Worm (Caenorhabditis elegans) whole organism, young adult: ENCODE measurements around the gene F58F12.12.

Experiments
- B0336.3 ChIP-seq: fragments of 200-800 bp; sonication (Bioruptor generic); IDR thresholded peaks from 2 replicates; pipeline ENCODE4 v1.3.6; 2022; ENCODE audit warnings: missing genetic modification characterization, missing compliant biosample characterization
- C06A6.2 ChIP-seq: fragments of 200-800 bp; sonication (Bioruptor generic); conservative IDR thresholded peaks from 2 replicates; pipeline ENCODE4 v1.3.6; 2022; ENCODE audit warnings: missing genetic modification characterization, missing compliant biosample characterization
- D2030.7 ChIP-seq: fragments of 200-800 bp; sonication (Bioruptor generic); IDR thresholded peaks from 2 replicates; pipeline ENCODE4 v1.3.6; 2022; ENCODE audit warnings: missing genetic modification reagents, missing genetic modification characterization, missing compliant biosample characterization
- F23B12.7 ChIP-seq: sonication (generic microtip); optimal IDR thresholded peaks from 2 replicates; lab custom pipeline; 2017; ENCODE audit warnings: missing genetic modification characterization, mild to moderate bottlenecking, missing compliant biosample characterization, antibody characterized with exemption, moderate library complexity; ENCODE audit not compliant: insufficient read depth
- F49E8.2 ChIP-seq: sonication (generic microtip); optimal IDR thresholded peaks from 3 replicates; lab custom pipeline; 2017; ENCODE audit warnings: missing genetic modification characterization, mild to moderate bottlenecking, missing compliant biosample characterization, antibody characterized with exemption, moderate library complexity; ENCODE audit not compliant: insufficient read depth
- K11D2.4 ChIP-seq: fragments of 200-800 bp; sonication (Bioruptor generic); IDR thresholded peaks from 2 replicates; pipeline ENCODE4 v1.3.6; 2022; ENCODE audit warnings: missing genetic modification reagents, missing genetic modification characterization, missing compliant biosample characterization
- K12H6.12 ChIP-seq: fragments of 200-800 bp; sonication (Bioruptor generic); optimal IDR thresholded peaks from 2 replicates; lab custom pipeline; 2018; ENCODE audit warnings: mild to moderate bottlenecking, missing genetic modification characterization, missing compliant biosample characterization
- T26A5.8 ChIP-seq: sonication (generic microtip); optimal IDR thresholded peaks from 2 replicates; lab custom pipeline; 2016; ENCODE audit warnings: missing genetic modification characterization, missing compliant biosample characterization
- Y79H2A.3 ChIP-seq: fragments of 200-800 bp; sonication (Bioruptor generic); conservative IDR thresholded peaks from 2 replicates; pipeline ENCODE4 v1.3.6; 2022; ENCODE audit warnings: missing genetic modification reagents, missing genetic modification characterization, missing compliant biosample characterization
- atf-7 ChIP-seq: sonication (generic microtip); optimal IDR thresholded peaks from 2 replicates; lab custom pipeline; 2017; ENCODE audit warnings: mild to moderate bottlenecking, missing genetic modification characterization, missing compliant biosample characterization
- athp-1 ChIP-seq: sonication (generic microtip); optimal IDR thresholded peaks from 2 replicates; lab custom pipeline; 2017; ENCODE audit warnings: mild to moderate bottlenecking, missing genetic modification characterization, missing compliant biosample characterization
- cebp-2 ChIP-seq: fragments of 200-800 bp; sonication (Bioruptor generic); IDR thresholded peaks from 2 replicates; pipeline ENCODE4 v1.3.6; 2022; ENCODE audit warnings: missing genetic modification characterization, missing compliant biosample characterization
- ceh-27 ChIP-seq: fragments of 200-800 bp; sonication (Bioruptor generic); optimal IDR thresholded peaks from 2 replicates; lab custom pipeline; 2018; ENCODE audit warnings: mild to moderate bottlenecking, missing genetic modification characterization, moderate library complexity, missing compliant biosample characterization
- ceh-40 ChIP-seq: fragments of 200-800 bp; sonication (Bioruptor generic); IDR thresholded peaks from 2 replicates; pipeline ENCODE4 v1.3.6; 2022; ENCODE audit warnings: missing genetic modification characterization, missing compliant biosample characterization
- ceh-58 ChIP-seq: fragments of 200-800 bp; sonication (Bioruptor generic); IDR thresholded peaks from 2 replicates; pipeline ENCODE4 v1.3.6; 2022; ENCODE audit warnings: missing genetic modification characterization, missing compliant biosample characterization
- ceh-79 ChIP-seq: sonication (generic microtip); optimal IDR thresholded peaks from 2 replicates; lab custom pipeline; 2017; ENCODE audit warnings: mild to moderate bottlenecking, missing genetic modification characterization, missing compliant biosample characterization
- dpff-1 ChIP-seq: sonication (generic microtip); optimal IDR thresholded peaks from 2 replicates; lab custom pipeline; 2017; ENCODE audit warnings: mild to moderate bottlenecking, missing genetic modification characterization, missing compliant biosample characterization
- egl-44 ChIP-seq: fragments of 200-800 bp; sonication (Bioruptor generic); IDR thresholded peaks from 2 replicates; pipeline ENCODE4 v1.3.6; 2022; ENCODE audit warnings: missing genetic modification reagents, missing genetic modification characterization, missing compliant biosample characterization
- egrh-3 ChIP-seq: fragments of 200-800 bp; sonication (Bioruptor generic); IDR thresholded peaks from 2 replicates; pipeline ENCODE4 v1.3.6; 2022; ENCODE audit warnings: missing genetic modification reagents, missing genetic modification characterization, missing compliant biosample characterization
- him-1 ChIP-seq: sonication (generic microtip); optimal IDR thresholded peaks from 2 replicates; lab custom pipeline; 2016; ENCODE audit warnings: missing genotype, missing genetic modification reagents, missing genetic modification characterization, missing compliant biosample characterization
- hlh-12 ChIP-seq: sonication (generic microtip); optimal IDR thresholded peaks from 2 replicates; lab custom pipeline; 2016; ENCODE audit warnings: missing genetic modification characterization, missing compliant biosample characterization
- hsf-1 ChIP-seq: fragments of 200-800 bp; sonication (Bioruptor generic); IDR thresholded peaks from 2 replicates; pipeline ENCODE4 v1.3.6; 2022; ENCODE audit warnings: missing genetic modification reagents, missing genetic modification characterization, missing compliant biosample characterization
- lin-26 ChIP-seq: fragments of 200-800 bp; sonication (Bioruptor generic); IDR thresholded peaks from 2 replicates; pipeline ENCODE4 v1.3.6; 2022; ENCODE audit warnings: missing genetic modification reagents, missing genetic modification characterization, missing compliant biosample characterization
- lin-35 ChIP-seq, 3 experiments: fragments of 150-350 bp in 2 of 3; sonication (generic microtip) in 1 of 3; optimal IDR thresholded peaks; 2 replicates each; lab custom pipeline; 2014 to 2018; ENCODE audit warnings: missing biosample characterization in 3 of 3, missing genetic modification characterization in 3 of 3, missing genetic modification reagents in 3 of 3
- lin-54 ChIP-seq: fragments of 200-800 bp; sonication (Bioruptor generic); optimal IDR thresholded peaks from 2 replicates; lab custom pipeline; 2018; ENCODE audit warnings: mild to moderate bottlenecking, missing genetic modification characterization, missing compliant biosample characterization
- lir-1 ChIP-seq: fragments of 200-800 bp; sonication (Bioruptor generic); conservative IDR thresholded peaks from 2 replicates; pipeline ENCODE4 v1.3.6; 2022; ENCODE audit warnings: missing genetic modification reagents, missing genetic modification characterization, missing compliant biosample characterization
- lsl-1 ChIP-seq: fragments of 200-800 bp; sonication (Bioruptor generic); optimal IDR thresholded peaks from 2 replicates; lab custom pipeline; 2018; ENCODE audit warnings: mild to moderate bottlenecking, missing genetic modification characterization, moderate library complexity, missing compliant biosample characterization
- madf-3 ChIP-seq: fragments of 200-800 bp; sonication (Bioruptor generic); IDR thresholded peaks from 2 replicates; pipeline ENCODE4 v1.3.6; 2022; ENCODE audit warnings: missing genetic modification reagents, missing genetic modification characterization, missing compliant biosample characterization
- madf-8 ChIP-seq: fragments of 200-800 bp; sonication (Bioruptor generic); conservative IDR thresholded peaks from 2 replicates; pipeline ENCODE4 v1.3.6; 2022; ENCODE audit warnings: missing genetic modification reagents, missing genetic modification characterization, missing compliant biosample characterization
- mxl-1 ChIP-seq: sonication (generic microtip); optimal IDR thresholded peaks from 2 replicates; lab custom pipeline; 2016; ENCODE audit warnings: missing genetic modification characterization, missing compliant biosample characterization
- nfya-1 ChIP-seq: sonication (generic microtip); optimal IDR thresholded peaks from 2 replicates; lab custom pipeline; 2017; ENCODE audit warnings: antibody characterized with exemption, missing compliant biosample characterization, missing genetic modification characterization, borderline replicate concordance; ENCODE audit not compliant: insufficient read depth
- nfya-2 ChIP-seq: fragments of 200-800 bp; sonication (Bioruptor generic); IDR thresholded peaks from 2 replicates; pipeline ENCODE4 v1.3.6; 2022; ENCODE audit warnings: missing genetic modification reagents, missing genetic modification characterization, missing compliant biosample characterization
- nhr-179 ChIP-seq: sonication (generic microtip); optimal IDR thresholded peaks from 2 replicates; lab custom pipeline; 2016; ENCODE audit warnings: mild to moderate bottlenecking, missing genetic modification characterization, missing compliant biosample characterization
- nhr-27 ChIP-seq: fragments of 200-800 bp; sonication (Bioruptor generic); optimal IDR thresholded peaks from 2 replicates; lab custom pipeline; 2018; ENCODE audit warnings: mild to moderate bottlenecking, missing genetic modification characterization, moderate library complexity, missing compliant biosample characterization
- nhr-90 ChIP-seq: sonication (generic microtip); optimal IDR thresholded peaks from 2 replicates; lab custom pipeline; 2016; ENCODE audit warnings: missing genotype, mild to moderate bottlenecking, missing genetic modification characterization, missing compliant biosample characterization
- pha-4 ChIP-seq: fragments of 150-350 bp; sonication (generic microtip); optimal IDR thresholded peaks from 2 replicates; lab custom pipeline; 2014; ENCODE audit warnings: missing biosample characterization, missing genetic modification reagents, missing genetic modification characterization
- rcor-1 ChIP-seq: fragments of 200-800 bp; sonication (Bioruptor generic); IDR thresholded peaks from 2 replicates; pipeline ENCODE4 v1.3.6; 2022; ENCODE audit warnings: missing genetic modification reagents, missing genetic modification characterization, missing compliant biosample characterization
- rec-8 ChIP-seq, 2 experiments: sonication (generic microtip); optimal IDR thresholded peaks; 2 replicates each; lab custom pipeline; 2016; ENCODE audit warnings: mild to moderate bottlenecking in 2 of 2, missing genetic modification characterization in 2 of 2, missing genetic modification reagents in 2 of 2, missing genotype in 2 of 2, missing biosample characterization in 1 of 2, missing compliant biosample characterization in 1 of 2, moderate library complexity in 1 of 2
- rpc-1 ChIP-seq, 2 experiments: fragments of 150-350 bp in 1 of 2; sonication (generic microtip) in 1 of 2; optimal IDR thresholded peaks; 2 replicates each; lab custom pipeline; 2014 to 2018; ENCODE audit warnings: missing biosample characterization in 1 of 2, missing genetic modification characterization in 1 of 2, missing genetic modification reagents in 1 of 2, missing genotype in 1 of 2
- snpc-3.4 ChIP-seq: sonication (generic microtip); optimal IDR thresholded peaks from 2 replicates; lab custom pipeline; 2017; ENCODE audit warnings: missing genetic modification characterization, mild to moderate bottlenecking, missing compliant biosample characterization, antibody characterized with exemption, moderate library complexity, missing genotype, missing genetic modification reagents
- tbp1 ChIP-seq: fragments of 200-800 bp; sonication (Bioruptor generic); optimal IDR thresholded peaks from 2 replicates; lab custom pipeline; 2018; ENCODE audit warnings: mild to moderate bottlenecking, missing genetic modification characterization, missing compliant biosample characterization
- unc-130 ChIP-seq: sonication (generic microtip); optimal IDR thresholded peaks from 2 replicates; lab custom pipeline; 2016; ENCODE audit warnings: missing genetic modification reagents, missing genetic modification characterization, missing compliant biosample characterization
- xnd-1 ChIP-seq: sonication (generic microtip); optimal IDR thresholded peaks from 2 replicates; lab custom pipeline; 2016; ENCODE audit warnings: missing genotype, missing genetic modification reagents, missing genetic modification characterization, missing compliant biosample characterization
- ztf-22 ChIP-seq: fragments of 200-800 bp; sonication (Bioruptor generic); optimal IDR thresholded peaks from 2 replicates; lab custom pipeline; 2018; ENCODE audit warnings: mild to moderate bottlenecking, missing genetic modification characterization, moderate library complexity, missing compliant biosample characterization
- ztf-6 ChIP-seq: fragments of 200-800 bp; sonication (Bioruptor generic); IDR thresholded peaks from 2 replicates; pipeline ENCODE4 v1.3.6; 2022; ENCODE audit warnings: missing genetic modification reagents, missing genetic modification characterization, missing compliant biosample characterization

The F58F12.12 gene

DNA sequence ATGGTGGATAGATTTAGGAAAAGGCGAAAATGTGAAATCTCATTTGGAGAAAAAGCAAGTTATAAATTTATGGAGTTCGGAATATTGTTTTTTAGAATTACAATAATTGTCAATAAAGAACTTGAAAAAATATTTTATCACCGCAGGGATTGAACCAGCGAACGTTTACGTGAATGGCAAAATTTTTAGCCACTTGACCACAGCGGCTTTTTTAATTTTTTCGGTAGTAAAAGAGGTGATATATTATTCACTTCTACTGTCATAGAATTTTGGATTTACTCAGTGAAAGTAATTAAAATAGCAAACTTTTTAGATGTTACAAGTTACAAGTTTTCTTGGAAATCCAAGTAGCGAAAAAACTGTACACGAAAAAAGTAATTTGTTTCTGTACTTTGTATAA is 22.7 kb upstream of the F58F12.12 start (continued):
- no peak for TF ChIP-seq cebp-2
- no peak for TF ChIP-seq rec-8 (tag; optimal IDR thresholded peaks at IDR 0.05; lab: Kevin White, UChicago)
- no peak for TF ChIP-seq B0336.3 (GFP tag; lab: Robert Waterston, UW)
- TF ChIP-seq snpc-3.4 (tag; lab: Kevin White, UChicago), result peak; percentile 37
- TF ChIP-seq T26A5.8 (tag; lab: Kevin White, UChicago), result no peak
- TF ChIP-seq unc-130 (GFP tag; lab: Kevin White, UChicago), result no peak
- no peak for TF ChIP-seq dpff-1
- TF ChIP-seq lin-54, result peak; percentile 37
- peak; percentile 50 for TF ChIP-seq athp-1 (tag; lab: Kevin White, UChicago)
- TF ChIP-seq rpc-1 (optimal IDR thresholded peaks at IDR 0.05; lab: Kevin White, UChicago), result peak; percentile 56
- peak; percentile 78 for TF ChIP-seq rpc-1 (tag; optimal IDR thresholded peaks at IDR 0.05; lab: Kevin White, UChicago)
- peak; percentile 54 for TF ChIP-seq F23B12.7 (tag; lab: Kevin White, UChicago)
- TF ChIP-seq Y79H2A.3 (GFP tag; lab: Robert Waterston, UW), result no peak
- no peak for TF ChIP-seq ztf-22 (GFP tag; lab: Kevin White, UChicago)
- TF ChIP-seq nhr-27 (tag; lab: Kevin White, UChicago), result no peak
- TF ChIP-seq mxl-1 (tag; lab: Kevin White, UChicago), result no peak
- TF ChIP-seq him-1 (tag; lab: Kevin White, UChicago), result no peak
- TF ChIP-seq egrh-3 (GFP tag; lab: Robert Waterston, UW), result no peak
- TF ChIP-seq madf-8, result no peak
- TF ChIP-seq tbp1, result peak; percentile 83
- no peak for TF ChIP-seq nhr-179 (tag; lab: Kevin White, UChicago)
- no peak for TF ChIP-seq C06A6.2
- TF ChIP-seq K11D2.4 (GFP tag; lab: Robert Waterston, UW), result no peak

DNA sequence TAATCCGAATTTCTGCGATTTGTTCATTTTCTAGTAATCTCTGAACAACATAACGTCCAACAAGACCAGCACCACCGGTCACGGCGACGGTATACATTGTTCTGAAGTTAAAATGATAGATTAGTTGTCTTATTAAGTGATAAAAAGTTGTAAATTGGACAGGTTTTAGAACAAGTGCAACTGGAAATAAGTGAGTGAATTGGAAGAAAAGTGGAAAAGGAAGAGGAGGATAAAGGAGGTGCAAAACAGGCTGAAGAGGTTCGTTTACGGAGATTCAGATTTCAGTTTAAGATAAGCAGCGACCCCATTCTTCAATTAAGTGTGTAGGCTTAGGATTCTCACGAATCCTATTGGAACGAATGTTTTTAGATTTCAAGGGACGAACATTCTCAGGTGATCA is 22.1 kb upstream of the F58F12.12 start, which contains the start of gene C32D5.12:
TSS of gene C32D5.12 (minus strand) at position 101 of the 400 bp plus-strand sequence.
- TF ChIP-seq lsl-1 (no peak), hlh-12 (tag; lab: Kevin White, UChicago) (no peak), xnd-1 (tag; lab: Kevin White, UChicago) (no peak), nfya-2 (GFP tag; lab: Robert Waterston, UW) (no peak), nfya-1 (tag; lab: Kevin White, UChicago) (no peak)

DNA sequence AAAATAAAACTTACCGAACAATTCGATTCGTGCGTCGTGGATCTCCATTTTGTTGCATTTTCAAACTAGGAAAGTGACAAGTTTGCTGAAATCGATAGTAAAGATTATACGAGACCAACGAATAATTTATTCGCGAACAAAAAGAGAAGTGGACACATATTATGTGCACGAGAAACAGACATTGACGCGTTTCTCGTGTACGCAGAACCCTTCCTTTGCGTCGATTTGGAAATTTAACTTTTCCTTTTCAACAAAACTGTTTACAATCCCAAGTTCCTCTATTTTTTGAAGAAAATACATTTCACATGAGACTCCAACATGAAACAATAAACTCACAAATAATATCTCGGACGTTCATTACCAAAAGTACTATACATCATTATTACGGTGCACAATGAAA is 20.1 kb upstream of the F58F12.12 start, which contains the start of gene K10B2.4:
TSS of gene K10B2.4 (minus strand) at position 138 of the 400 bp plus-strand sequence.
- TF ChIP-seq egl-44 (GFP tag; lab: Robert Waterston, UW) (no peak), K12H6.12 (tag; lab: Kevin White, UChicago) (no peak), dpff-1 (no peak), tbp1 (peak; percentile 11), hsf-1 (0 out of 2 replicates have a peak, but pooled peaks have one; percentile 35), lin-35 (GFP tag; optimal IDR thresholded peaks at IDR 0.05; lab: Kevin White, UChicago) (peak in 1 of 3 experiments; percentile 47), ceh-79 (tag; lab: Kevin White, UChicago) (no peak), ztf-6 (GFP tag; lab: Robert Waterston, UW) (no peak), ceh-27 (peak; percentile 32), nhr-27 (tag; lab: Kevin White, UChicago) (no peak), rcor-1 (peak; percentile 43; the same call in 1 of the 2 replicates), madf-3 (GFP tag; lab: Robert Waterston, UW) (peak; percentile 74; the same call in 1 of the 2 replicates), B0336.3 (GFP tag; lab: Robert Waterston, UW) (peak; percentile 36; the same call in 1 of the 2 replicates), ceh-40 (GFP tag; lab: Robert Waterston, UW) (no peak), lir-1 (GFP tag; lab: Robert Waterston, UW) (no peak), D2030.7 (GFP tag; lab: Robert Waterston, UW) (peak; percentile 41; the same call in 1 of the 2 replicates), nfya-1 (tag; lab: Kevin White, UChicago) (no peak), K11D2.4 (GFP tag; lab: Robert Waterston, UW) (no peak), atf-7 (tag; lab: Kevin White, UChicago) (peak; percentile 24), ceh-58 (no peak), lin-54 (peak; percentile 62), F49E8.2 (tag; lab: Kevin White, UChicago) (peak; percentile 43), lin-26 (GFP tag; lab: Robert Waterston, UW) (no peak), pha-4 (tag; lab: Kevin White, UChicago) (no peak), nhr-90 (tag; lab: Kevin White, UChicago) (no peak)
